Fruit fly (Drosophila melanogaster): Measurements from ENCODE around the gene CG11373.

DNA sequence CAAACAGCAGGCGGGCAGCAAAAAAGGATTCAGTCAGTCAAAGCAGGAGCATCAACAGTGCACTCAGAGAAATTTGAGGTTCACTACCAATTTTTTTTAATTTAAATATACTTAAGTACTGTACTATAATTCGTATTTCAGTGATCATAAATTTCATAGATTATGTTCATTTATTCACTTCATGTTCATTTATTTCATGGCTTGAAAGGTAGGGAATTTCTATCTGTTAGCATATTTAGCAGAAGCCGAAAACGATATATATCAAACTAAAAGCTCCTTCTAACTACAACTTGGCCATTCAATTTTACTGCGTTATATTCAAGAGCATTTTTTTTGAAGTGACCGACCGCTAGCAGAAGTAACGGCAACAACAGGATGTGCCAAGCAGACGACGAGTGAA, 33.1 kb upstream of the CG11373 start:
- TF ChIP-seq psq (optimal IDR thresholded peaks at IDR 0.05) (no peak), pan (optimal IDR thresholded peaks at IDR 0.05) (no peak), CG8478 (optimal IDR thresholded peaks at IDR 0.05) (no peak)

Measured in whole organism.